Comparison of ENCODE assay signal across 4 worm cellular contexts in the genomic region with DNA sequence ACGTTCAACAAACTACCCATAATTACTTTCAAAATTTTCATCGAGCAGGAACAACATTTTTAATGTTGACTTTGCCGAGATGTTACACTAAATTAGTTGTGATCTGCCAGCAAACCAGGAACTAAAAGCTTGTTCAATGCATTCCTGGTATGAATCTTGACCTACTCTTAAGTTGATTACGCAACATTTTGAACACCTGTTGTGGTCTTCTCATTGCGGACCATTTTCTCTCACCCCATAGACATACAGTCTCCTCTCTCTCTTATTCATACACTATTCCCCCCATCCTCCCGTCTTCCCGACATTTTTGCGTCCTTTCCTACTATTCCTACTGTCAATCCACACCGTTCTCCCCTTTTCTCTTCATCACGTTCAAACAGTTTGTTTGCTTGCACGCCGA.
TF ChIP-seq lines count a peak whose summit lies in the region.

No protein-coding gene starts in this region.

TF ChIP-seq in whole organism, L3 larva, 47 proteins besides CTCF, POLR2A, EP300 and RAD21:
- no peak for TF ChIP-seq unc-62 (GFP tag; optimal IDR thresholded peaks at IDR 0.05; lab: Kevin White, UChicago)
- TF ChIP-seq ceh-9 (tag; optimal IDR thresholded peaks at IDR 0.05; lab: Kevin White, UChicago), result no peak
- TF ChIP-seq daf-12 (tag; optimal IDR thresholded peaks at IDR 0.05; lab: Kevin White, UChicago), result no peak
- TF ChIP-seq pha-4 (tag; optimal IDR thresholded peaks at IDR 0.05; lab: Kevin White, UChicago), result peak; percentile 35

TF ChIP-seq in whole organism, early embryonic, 17 proteins besides CTCF, POLR2A, EP300 and RAD21:
- no peak for TF ChIP-seq F13C5.2 (tag; optimal IDR thresholded peaks at IDR 0.05; lab: Kevin White, UChicago)
- TF ChIP-seq aly-1 (tag; optimal IDR thresholded peaks at IDR 0.05; lab: Kevin White, UChicago), result peak; percentile 5
- no peak for TF ChIP-seq ceh-36 (tag; optimal IDR thresholded peaks at IDR 0.05; lab: Kevin White, UChicago)
- no peak for TF ChIP-seq ets-7 (tag; optimal IDR thresholded peaks at IDR 0.05; lab: Kevin White, UChicago)
- no peak for TF ChIP-seq hmg-4 (GFP tag; optimal IDR thresholded peaks at IDR 0.05; lab: Kevin White, UChicago)
- TF ChIP-seq hnd-1 (tag; optimal IDR thresholded peaks at IDR 0.05; lab: Kevin White, UChicago), result no peak

TF ChIP-seq in whole organism, late embryonic, 69 proteins besides CTCF, POLR2A, EP300 and RAD21:
- no peak for TF ChIP-seq pat-9 (tag; optimal IDR thresholded peaks at IDR 0.05; lab: Kevin White, UChicago)
- TF ChIP-seq sox-2 (GFP tag; IDR thresholded peaks at IDR 0.05; lab: Robert Waterston, UW), result no peak
- no peak for TF ChIP-seq odd-2 (tag; optimal IDR thresholded peaks at IDR 0.05; lab: Kevin White, UChicago)
- TF ChIP-seq tbx-2 (tag; optimal IDR thresholded peaks at IDR 0.05; lab: Kevin White, UChicago), result peak; percentile 15
- no peak for TF ChIP-seq fax-1 (tag; optimal IDR thresholded peaks at IDR 0.05; lab: Kevin White, UChicago)
- no peak for TF ChIP-seq nhr-11 (tag; optimal IDR thresholded peaks at IDR 0.05; lab: Kevin White, UChicago)
- TF ChIP-seq ceh-31 (tag; optimal IDR thresholded peaks at IDR 0.05; lab: Kevin White, UChicago), result peak; percentile 28
- TF ChIP-seq ref-2 (tag; optimal IDR thresholded peaks at IDR 0.05; lab: Kevin White, UChicago), result peak; percentile 18
- no peak for TF ChIP-seq F13H6.1 (tag; optimal IDR thresholded peaks at IDR 0.05; lab: Kevin White, UChicago)

TF ChIP-seq in whole organism, mixed stage, embryonic, 35 proteins besides CTCF, POLR2A, EP300 and RAD21:
- TF ChIP-seq nhr-2 (tag; optimal IDR thresholded peaks at IDR 0.05; lab: Kevin White, UChicago), result no peak
- peak; percentile 92 for TF ChIP-seq zip-8 (tag; optimal IDR thresholded peaks at IDR 0.05; lab: Kevin White, UChicago)
- TF ChIP-seq hlh-1 (tag; optimal IDR thresholded peaks at IDR 0.05; lab: Kevin White, UChicago), result peak; percentile 51
- peak; percentile 8 for TF ChIP-seq lin-32 (GFP tag; optimal IDR thresholded peaks at IDR 0.05; lab: Kevin White, UChicago)
- no peak for TF ChIP-seq mab-5 (tag; optimal IDR thresholded peaks at IDR 0.05; lab: Kevin White, UChicago)
- TF ChIP-seq nhr-76 (tag; optimal IDR thresholded peaks at IDR 0.05; lab: Kevin White, UChicago), result no peak
- TF ChIP-seq nhr-12 (tag; optimal IDR thresholded peaks at IDR 0.05; lab: Kevin White, UChicago), result no peak
- no peak for TF ChIP-seq drap-1 (GFP tag; optimal IDR thresholded peaks at IDR 0.05; lab: Kevin White, UChicago)
- no peak for TF ChIP-seq nhr-237 (tag; optimal IDR thresholded peaks at IDR 0.05; lab: Kevin White, UChicago)
- TF ChIP-seq cnd-1 (tag; optimal IDR thresholded peaks at IDR 0.05; lab: Kevin White, UChicago), result peak; percentile 65
- no peak for TF ChIP-seq mep-1 (tag; optimal IDR thresholded peaks at IDR 0.05; lab: Kevin White, UChicago)
- no peak for TF ChIP-seq blmp-1 (tag; optimal IDR thresholded peaks at IDR 0.05; lab: Kevin White, UChicago)
- no peak for TF ChIP-seq tbx-8 (GFP tag; optimal IDR thresholded peaks at IDR 0.05; lab: Kevin White, UChicago)
